Worm (Caenorhabditis elegans) whole organism, late embryonic: ENCODE results near the gene C26B9.5.

Source experiments
- ama-1 ChIP-seq: fragments of 150-350 bp; optimal IDR thresholded peaks from 2 replicates; lab custom pipeline; 2014
- ceh-19 ChIP-seq: fragments of 200-800 bp; sonication (Bioruptor generic); optimal IDR thresholded peaks from 2 replicates; lab custom pipeline; 2018; ENCODE audit warnings: mild to moderate bottlenecking, missing genetic modification characterization, missing compliant biosample characterization
- ceh-24 ChIP-seq: sonication (generic microtip); optimal IDR thresholded peaks from 2 replicates; lab custom pipeline; 2016; ENCODE audit warnings: mild to moderate bottlenecking, missing genetic modification characterization, missing compliant biosample characterization
- nfya-1 ChIP-seq: sonication (generic microtip); optimal IDR thresholded peaks from 2 replicates; lab custom pipeline; 2017; ENCODE audit warnings: missing genetic modification characterization, mild to moderate bottlenecking, missing compliant biosample characterization, antibody characterized with exemption, moderate library complexity
- nhr-11 ChIP-seq: fragments of 150-350 bp; optimal IDR thresholded peaks from 2 replicates; lab custom pipeline; 2014; ENCODE audit warnings: missing biosample characterization, missing genetic modification characterization
- odd-2 ChIP-seq: sonication (generic microtip); optimal IDR thresholded peaks from 2 replicates; lab custom pipeline; 2017; ENCODE audit warnings: antibody characterized with exemption, mild to moderate bottlenecking, missing genetic modification characterization, missing compliant biosample characterization

DNA sequence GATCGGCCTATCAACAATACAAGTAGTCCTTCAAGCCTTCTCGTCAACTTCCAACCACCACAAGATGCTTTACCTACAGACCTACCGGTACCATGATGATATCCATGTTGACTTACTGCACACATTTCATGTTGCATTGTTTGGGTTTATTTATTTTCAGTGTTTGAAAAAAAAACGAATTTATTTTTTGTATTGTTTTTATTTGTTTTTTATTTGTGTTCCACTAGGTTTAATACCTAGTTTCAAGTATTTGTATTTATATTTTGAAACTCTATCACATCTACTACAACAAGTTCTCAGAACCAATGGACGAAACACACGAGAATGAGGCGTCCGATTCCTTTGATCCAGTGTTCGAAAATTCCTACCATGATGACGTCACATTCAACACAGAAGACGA, 45.7 kb upstream of the C26B9.5 start, which contains the start of gene vps-41:
- TF ChIP-seq odd-2 (tag; lab: Kevin White, UChicago) = no peak
- no peak for TF ChIP-seq nhr-11 (tag; lab: Kevin White, UChicago)
- no peak for TF ChIP-seq ama-1 (lab: Kevin White, UChicago)
- no peak for TF ChIP-seq nfya-1
- TF ChIP-seq ceh-19 (GFP tag; lab: Kevin White, UChicago) = no peak
- no peak for TF ChIP-seq ceh-24 (tag; lab: Kevin White, UChicago)
